Worm (Caenorhabditis elegans) whole organism, L2 larva: Measurements from ENCODE around the gene F21C10.19.

ENCODE experiments used
- C34F6.9 ChIP-seq: fragments of 150-350 bp; optimal IDR thresholded peaks from 2 replicates; lab custom pipeline; 2014; ENCODE audit warnings: missing biosample characterization, missing genetic modification characterization
- Y55F3AM.14 ChIP-seq: fragments of 200-800 bp; sonication (Bioruptor generic); optimal IDR thresholded peaks from 2 replicates; lab custom pipeline; 2018; ENCODE audit warnings: mild to moderate bottlenecking, missing genetic modification characterization, missing compliant biosample characterization
- alr-1 ChIP-seq: fragments of 150-350 bp; optimal IDR thresholded peaks from 2 replicates; lab custom pipeline; 2014; ENCODE audit warnings: missing biosample characterization, missing genetic modification characterization
- aly-2 ChIP-seq: fragments of 150-350 bp; optimal IDR thresholded peaks from 2 replicates; lab custom pipeline; 2014; ENCODE audit warnings: missing biosample characterization, missing genetic modification characterization
- ama-1 ChIP-seq: fragments of 150-350 bp; optimal IDR thresholded peaks from 2 replicates; lab custom pipeline; 2018; ENCODE audit warnings: inconsistent platforms
- blmp-1 ChIP-seq: sonication (generic microtip); optimal IDR thresholded peaks from 2 replicates; lab custom pipeline; 2017; ENCODE audit warnings: missing genetic modification characterization, mild to moderate bottlenecking, missing compliant biosample characterization, antibody characterized with exemption, moderate library complexity; ENCODE audit not compliant: insufficient read depth
- ceh-16 ChIP-seq: fragments of 150-350 bp; optimal IDR thresholded peaks from 2 replicates; lab custom pipeline; 2014; ENCODE audit warnings: missing biosample characterization, missing genetic modification characterization
- ceh-82 ChIP-seq: fragments of 150-350 bp; optimal IDR thresholded peaks from 2 replicates; lab custom pipeline; 2014; ENCODE audit warnings: missing biosample characterization, missing genetic modification characterization
- elt-1 ChIP-seq: fragments of 150-350 bp; optimal IDR thresholded peaks from 2 replicates; lab custom pipeline; 2014; ENCODE audit warnings: missing biosample characterization, missing genetic modification characterization
- elt-3 ChIP-seq: sonication (generic microtip); optimal IDR thresholded peaks from 2 replicates; lab custom pipeline; 2017; ENCODE audit warnings: missing biosample characterization, missing genetic modification characterization
- fos-1 ChIP-seq: fragments of 150-350 bp; optimal IDR thresholded peaks from 2 replicates; lab custom pipeline; 2014; ENCODE audit warnings: missing biosample characterization, missing genetic modification characterization
- gmeb-1 ChIP-seq: fragments of 150-350 bp; optimal IDR thresholded peaks from 2 replicates; lab custom pipeline; 2014; ENCODE audit warnings: missing biosample characterization, missing genetic modification characterization
- lin-11 ChIP-seq: fragments of 150-350 bp; sonication (generic microtip); optimal IDR thresholded peaks from 2 replicates; lab custom pipeline; 2014; ENCODE audit warnings: missing biosample characterization, missing genetic modification characterization, inconsistent platforms, mixed read lengths
- lin-13 ChIP-seq: fragments of 150-350 bp; optimal IDR thresholded peaks from 2 replicates; lab custom pipeline; 2014; ENCODE audit warnings: missing biosample characterization, missing genetic modification reagents, missing genetic modification characterization
- mab-5 ChIP-seq: fragments of 150-350 bp; optimal IDR thresholded peaks from 2 replicates; lab custom pipeline; 2014; ENCODE audit warnings: missing biosample characterization, missing genetic modification characterization
- mbf-1 ChIP-seq: sonication (generic microtip); optimal IDR thresholded peaks from 2 replicates; lab custom pipeline; 2017; ENCODE audit warnings: missing biosample characterization, missing genetic modification characterization
- mdl-1 ChIP-seq, 2 experiments: fragments of 150-350 bp in 1 of 2; sonication (generic microtip) in 1 of 2; optimal IDR thresholded peaks; 2 replicates each; lab custom pipeline; 2017; ENCODE audit warnings: missing biosample characterization in 2 of 2, missing genetic modification characterization in 2 of 2
- nhr-11 ChIP-seq: fragments of 150-350 bp; optimal IDR thresholded peaks from 2 replicates; lab custom pipeline; 2014; ENCODE audit warnings: missing biosample characterization, missing genetic modification characterization
- nhr-12 ChIP-seq: fragments of 150-350 bp; optimal IDR thresholded peaks from 2 replicates; lab custom pipeline; 2014; ENCODE audit warnings: missing biosample characterization, missing genetic modification characterization
- nhr-129 ChIP-seq: fragments of 150-350 bp; optimal IDR thresholded peaks from 2 replicates; lab custom pipeline; 2014; ENCODE audit warnings: missing biosample characterization, missing genetic modification characterization
- nhr-21 ChIP-seq: fragments of 150-350 bp; optimal IDR thresholded peaks from 2 replicates; lab custom pipeline; 2014; ENCODE audit warnings: missing biosample characterization, missing genetic modification characterization
- nhr-23 ChIP-seq: fragments of 150-350 bp; optimal IDR thresholded peaks from 2 replicates; lab custom pipeline; 2014; ENCODE audit warnings: missing biosample characterization, missing genetic modification reagents, missing genetic modification characterization
- nhr-237 ChIP-seq: fragments of 150-350 bp; optimal IDR thresholded peaks from 2 replicates; lab custom pipeline; 2014; ENCODE audit warnings: missing biosample characterization, missing genetic modification characterization
- nhr-25 ChIP-seq: fragments of 150-350 bp; sonication (generic microtip); optimal IDR thresholded peaks from 3 replicates; lab custom pipeline; 2014; ENCODE audit warnings: missing biosample characterization, missing genetic modification characterization
- nhr-6 ChIP-seq: fragments of 150-350 bp; optimal IDR thresholded peaks from 2 replicates; lab custom pipeline; 2014; ENCODE audit warnings: missing biosample characterization, missing genetic modification characterization
- peb-1 ChIP-seq: fragments of 150-350 bp; optimal IDR thresholded peaks from 2 replicates; lab custom pipeline; 2014; ENCODE audit warnings: missing biosample characterization, missing genetic modification characterization
- skn-1 ChIP-seq: sonication (generic microtip); optimal IDR thresholded peaks from 2 replicates; lab custom pipeline; 2017; ENCODE audit warnings: missing biosample characterization, missing genetic modification characterization
- sma-3 ChIP-seq: sonication (generic microtip); optimal IDR thresholded peaks from 2 replicates; lab custom pipeline; 2016; ENCODE audit warnings: missing genetic modification reagents, missing genetic modification characterization, missing compliant biosample characterization
- sma-9 ChIP-seq, 2 experiments: fragments of 150-350 bp in 1 of 2; sonication (generic microtip) in 1 of 2; optimal IDR thresholded peaks; 2 replicates each; lab custom pipeline; 2014 to 2016; ENCODE audit warnings: missing genetic modification characterization in 2 of 2, mild to moderate bottlenecking in 1 of 2, missing biosample characterization in 1 of 2, missing compliant biosample characterization in 1 of 2, missing genetic modification reagents in 1 of 2, moderate library complexity in 1 of 2
- unc-39 ChIP-seq: fragments of 150-350 bp; optimal IDR thresholded peaks from 2 replicates; lab custom pipeline; 2014; ENCODE audit warnings: missing biosample characterization, missing genetic modification characterization
- unc-62 ChIP-seq: fragments of 150-350 bp; optimal IDR thresholded peaks from 2 replicates; lab custom pipeline; 2014; ENCODE audit warnings: missing biosample characterization, missing genetic modification reagents, missing genetic modification characterization
- ztf-1 ChIP-seq: fragments of 200-800 bp; sonication (Bioruptor generic); conservative IDR thresholded peaks from 2 replicates; pipeline ENCODE4 v1.3.6; 2022; ENCODE audit warnings: missing genetic modification characterization, missing compliant biosample characterization
- ztf-4 ChIP-seq: fragments of 150-350 bp; optimal IDR thresholded peaks from 2 replicates; lab custom pipeline; 2014; ENCODE audit warnings: missing biosample characterization, missing genetic modification characterization

Gene F21C10.19

DNA sequence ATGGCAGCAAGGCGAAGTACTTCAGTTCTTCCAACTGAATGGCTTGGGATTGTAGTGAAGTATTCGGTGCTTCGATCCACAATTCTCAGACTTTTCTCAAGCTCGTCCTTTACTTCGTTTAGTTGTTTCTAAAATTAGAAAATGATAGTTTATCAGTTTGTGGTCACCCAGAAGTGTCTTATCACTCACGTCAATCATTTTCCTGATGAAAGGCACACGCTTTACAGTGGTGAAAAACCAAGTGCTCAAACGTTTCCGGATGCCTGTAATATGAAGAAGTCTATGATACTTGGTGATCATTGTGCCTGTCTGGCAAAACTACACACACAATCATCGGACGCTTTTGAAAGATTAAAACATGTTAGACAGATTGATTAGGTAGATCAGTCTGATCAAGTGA lies 15.3 kb downstream of the F21C10.19 start:
- TF ChIP-seq nhr-6 (tag; lab: Kevin White, UChicago) (no peak), alr-1 (tag; lab: Kevin White, UChicago) (no peak), nhr-12 (tag; lab: Kevin White, UChicago) (no peak), nhr-23 (tag; lab: Kevin White, UChicago) (no peak), mab-5 (tag; lab: Kevin White, UChicago) (no peak), lin-11 (tag; lab: Kevin White, UChicago) (no peak), nhr-25 (tag; lab: Kevin White, UChicago) (no peak), sma-9 (GFP tag; optimal IDR thresholded peaks at IDR 0.05; lab: Kevin White, UChicago) (peak; percentile 2), sma-9 (tag; optimal IDR thresholded peaks at IDR 0.05; lab: Kevin White, UChicago) (no peak), aly-2 (tag; lab: Kevin White, UChicago) (no peak), nhr-21 (no peak), gmeb-1 (tag; lab: Kevin White, UChicago) (peak; percentile 22), ztf-1 (GFP tag; lab: Robert Waterston, UW) (no peak), C34F6.9 (tag; lab: Kevin White, UChicago) (no peak), peb-1 (no peak), mbf-1 (no peak), Y55F3AM.14 (GFP tag; lab: Kevin White, UChicago) (no peak), nhr-237 (tag; lab: Kevin White, UChicago) (no peak), unc-62 (no peak), mdl-1 (tag; optimal IDR thresholded peaks at IDR 0.05; lab: Kevin White, UChicago) (no peak), ama-1 (no peak), lin-13 (GFP tag; lab: Kevin White, UChicago) (no peak), ceh-82 (tag; lab: Kevin White, UChicago) (no peak), fos-1 (tag; lab: Kevin White, UChicago) (peak; percentile 16), ceh-16 (tag; lab: Kevin White, UChicago) (no peak), unc-39 (no peak)

ce11 chrV:9146849-9147557 lies 16.1 kb downstream of the F21C10.19 start, which contains the start of gene spl-2:
Gene spl-2 (minus strand): TSS chrV:9146899.
- TF ChIP-seq nhr-129 (peak; percentile 23), nhr-21 (peak; percentile 50), mbf-1 (no peak), blmp-1 (tag; lab: Kevin White, UChicago) (no peak), sma-9 (GFP tag; optimal IDR thresholded peaks at IDR 0.05; lab: Kevin White, UChicago) (peak; percentile 35), sma-9 (tag; optimal IDR thresholded peaks at IDR 0.05; lab: Kevin White, UChicago) (no peak), nhr-25 (tag; lab: Kevin White, UChicago) (peak; percentile 47), sma-3 (GFP tag; lab: Kevin White, UChicago) (peak; percentile 29)

DNA sequence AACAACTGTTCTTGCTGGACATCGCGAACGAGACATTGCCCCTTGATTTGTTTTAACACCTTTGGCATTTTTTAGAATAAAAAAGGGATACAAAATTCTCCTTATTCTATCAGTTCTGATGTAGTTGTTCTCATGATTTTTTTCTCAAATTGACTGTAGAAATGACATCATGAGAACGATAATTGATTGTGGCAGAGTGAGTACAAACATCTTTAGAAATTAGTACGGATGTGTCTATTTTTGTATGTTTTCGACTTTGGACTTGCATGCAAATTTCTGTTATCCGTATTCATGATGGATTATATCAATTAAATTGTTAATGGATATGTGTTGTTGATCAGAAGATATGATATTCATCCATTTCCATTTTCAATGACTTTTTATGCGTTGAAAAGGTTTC lies 17.3 kb downstream of the F21C10.19 start:
- TF ChIP-seq sma-9 (GFP tag; optimal IDR thresholded peaks at IDR 0.05; lab: Kevin White, UChicago) = peak; percentile 54
- TF ChIP-seq sma-9 (tag; optimal IDR thresholded peaks at IDR 0.05; lab: Kevin White, UChicago) = no peak
- TF ChIP-seq ceh-82 (tag; lab: Kevin White, UChicago) = no peak
- no peak for TF ChIP-seq ceh-16 (tag; lab: Kevin White, UChicago)
- TF ChIP-seq aly-2 (tag; lab: Kevin White, UChicago) = no peak
- no peak for TF ChIP-seq nhr-25 (tag; lab: Kevin White, UChicago)
- no peak for TF ChIP-seq skn-1 (tag; lab: Kevin White, UChicago)
- TF ChIP-seq elt-1 (tag; lab: Kevin White, UChicago) = no peak

ce11 chrV:9152339-9152738 lies 21.5 kb downstream of the F21C10.19 start:
- TF ChIP-seq ztf-1 (GFP tag; lab: Robert Waterston, UW) = no peak
- no peak for TF ChIP-seq elt-3 (tag; lab: Kevin White, UChicago)
- no peak for TF ChIP-seq ama-1
- TF ChIP-seq ztf-4 (tag; lab: Kevin White, UChicago) = no peak
- TF ChIP-seq aly-2 (tag; lab: Kevin White, UChicago) = no peak
- TF ChIP-seq sma-9 (GFP tag; optimal IDR thresholded peaks at IDR 0.05; lab: Kevin White, UChicago) = peak; percentile 67
- no peak for TF ChIP-seq sma-9 (tag; optimal IDR thresholded peaks at IDR 0.05; lab: Kevin White, UChicago)
- no peak for TF ChIP-seq ceh-16 (tag; lab: Kevin White, UChicago)
- TF ChIP-seq ceh-82 (tag; lab: Kevin White, UChicago) = no peak
- TF ChIP-seq nhr-11 (tag; lab: Kevin White, UChicago) = no peak
